Fruit fly (Drosophila melanogaster) whole organism, embryonic: ENCODE results near the gene RpL32.

Source experiments
- Adf1 ChIP-seq: fragments of 200-800 bp; sonication (Bioruptor generic); IDR thresholded peaks from 2 replicates; pipeline ENCODE4 v1.3.6; 2022; ENCODE audit warnings: missing biosample characterization, missing genetic modification characterization
- BEAF-32 ChIP-seq: fragments of 200-800 bp; sonication (Bioruptor generic); optimal IDR thresholded peaks from 3 replicates; lab custom pipeline; 2017; ENCODE audit warnings: missing biosample characterization, missing genetic modification characterization, mild to moderate bottlenecking, moderate library complexity, missing genetic modification reagents
- CG12299 ChIP-seq: fragments of 200-800 bp; sonication (Bioruptor generic); optimal IDR thresholded peaks from 2 replicates; lab custom pipeline; 2018; ENCODE audit warnings: missing biosample characterization, mild to moderate bottlenecking, missing genetic modification characterization
- CG13775 ChIP-seq: fragments of 200-800 bp; sonication (Bioruptor generic); optimal IDR thresholded peaks from 3 replicates; lab custom pipeline; 2017; ENCODE audit warnings: missing biosample characterization, mild to moderate bottlenecking, missing genetic modification characterization
- CG16815 ChIP-seq: fragments of 200-800 bp; sonication (Bioruptor generic); optimal IDR thresholded peaks from 3 replicates; lab custom pipeline; 2017; ENCODE audit warnings: missing biosample characterization, mild to moderate bottlenecking, missing genetic modification characterization
- CG17328 ChIP-seq: fragments of 200-800 bp; sonication (Bioruptor generic); IDR thresholded peaks from 2 replicates; pipeline ENCODE4 v1.3.6; 2022; ENCODE audit warnings: missing biosample characterization, missing genetic modification characterization
- CG17802 ChIP-seq: fragments of 200-800 bp; sonication (Bioruptor generic); optimal IDR thresholded peaks from 2 replicates; lab custom pipeline; 2018; ENCODE audit warnings: missing biosample characterization, mild to moderate bottlenecking, missing genetic modification characterization, moderate library complexity
- CG17829 ChIP-seq: fragments of 200-800 bp; optimal IDR thresholded peaks from 2 replicates; lab custom pipeline; 2019; ENCODE audit warnings: missing biosample characterization, mild to moderate bottlenecking, missing genetic modification characterization, moderate library complexity
- CG2678 ChIP-seq: fragments of 200-800 bp; sonication (Bioruptor generic); optimal IDR thresholded peaks from 3 replicates; lab custom pipeline; 2019; ENCODE audit warnings: missing biosample characterization, mild to moderate bottlenecking, missing genetic modification characterization, moderate library complexity
- CG30020 ChIP-seq: fragments of 200-800 bp; optimal IDR thresholded peaks from 2 replicates; lab custom pipeline; 2019; ENCODE audit warnings: missing biosample characterization, mild to moderate bottlenecking, missing genetic modification characterization, moderate library complexity
- CG30431 ChIP-seq: fragments of 200-800 bp; sonication (Bioruptor generic); optimal IDR thresholded peaks from 2 replicates; lab custom pipeline; 2017; ENCODE audit warnings: missing biosample characterization, missing genetic modification characterization
- CG34224 ChIP-seq: fragments of 200-800 bp; sonication (Bioruptor generic); IDR thresholded peaks from 3 replicates; pipeline ENCODE4 v1.3.6; 2022; ENCODE audit warnings: missing biosample characterization, missing genetic modification characterization; ENCODE audit not compliant: partially characterized antibody
- CG4730 ChIP-seq: fragments of 200-800 bp; sonication (Bioruptor generic); IDR thresholded peaks from 2 replicates; pipeline ENCODE4 v1.3.6; 2022; ENCODE audit warnings: missing biosample characterization, missing genetic modification characterization
- CG6254 ChIP-seq: fragments of 200-800 bp; sonication (Bioruptor generic); optimal IDR thresholded peaks from 3 replicates; lab custom pipeline; 2017; ENCODE audit warnings: mild to moderate bottlenecking, missing biosample characterization, missing genetic modification reagents, missing genetic modification characterization
- CG8359 ChIP-seq: fragments of 200-800 bp; sonication (Bioruptor generic); optimal IDR thresholded peaks from 2 replicates; lab custom pipeline; 2017; ENCODE audit warnings: missing biosample characterization, mild to moderate bottlenecking, missing genetic modification characterization, borderline replicate concordance
- CG8924 ChIP-seq: fragments of 200-800 bp; optimal IDR thresholded peaks from 3 replicates; lab custom pipeline; 2019; ENCODE audit warnings: missing biosample characterization, mild to moderate bottlenecking, missing genetic modification characterization, moderate library complexity
- CG9215 ChIP-seq: fragments of 200-800 bp; sonication (Bioruptor generic); IDR thresholded peaks from 2 replicates; pipeline ENCODE4 v1.3.6; 2022; ENCODE audit warnings: missing biosample characterization, missing genetic modification characterization
- CG9797 ChIP-seq: fragments of 200-800 bp; sonication (Bioruptor generic); optimal IDR thresholded peaks from 3 replicates; lab custom pipeline; 2018; ENCODE audit warnings: missing biosample characterization, mild to moderate bottlenecking, missing genetic modification characterization
- Dll ChIP-seq: fragments of 200-800 bp; sonication (Bioruptor generic); IDR thresholded peaks from 4 replicates; pipeline ENCODE4 v1.3.6; 2022; ENCODE audit warnings: missing biosample characterization, missing genetic modification characterization; ENCODE audit not compliant: partially characterized antibody
- H2.0 ChIP-seq: fragments of 200-800 bp; sonication (Bioruptor generic); IDR thresholded peaks from 2 replicates; pipeline ENCODE4 v1.3.6; 2022; ENCODE audit warnings: missing biosample characterization, missing genetic modification characterization
- HLH4C ChIP-seq: fragments of 200-800 bp; sonication (Bioruptor generic); IDR thresholded peaks from 3 replicates; pipeline ENCODE4 v1.3.6; 2022; ENCODE audit warnings: missing biosample characterization, missing genetic modification characterization; ENCODE audit not compliant: partially characterized antibody
- Hr51 ChIP-seq, 2 experiments: fragments of 200-800 bp; sonication (Bioruptor generic); optimal IDR thresholded peaks; 2 replicates in 1 of 2; 3 replicates in 1 of 2; lab custom pipeline; 2016 to 2018; ENCODE audit warnings: missing biosample characterization in 2 of 2, missing genetic modification characterization in 2 of 2, mild to moderate bottlenecking in 1 of 2, moderate library complexity in 1 of 2
- MBD-R2 ChIP-seq: fragments of 200-800 bp; sonication (Bioruptor generic); IDR thresholded peaks from 2 replicates; pipeline ENCODE4 v1.3.6; 2022; ENCODE audit warnings: missing biosample characterization, missing genetic modification characterization
- MESR4 ChIP-seq: fragments of 200-800 bp; sonication (Bioruptor generic); optimal IDR thresholded peaks from 2 replicates; lab custom pipeline; 2018; ENCODE audit warnings: missing biosample characterization, mild to moderate bottlenecking, missing genetic modification characterization, moderate library complexity
- Mad ChIP-seq: fragments of 200-800 bp; sonication (Bioruptor generic); optimal IDR thresholded peaks from 2 replicates; lab custom pipeline; 2016; ENCODE audit warnings: missing biosample characterization, missing genetic modification characterization
- Med ChIP-seq: fragments of 200-800 bp; sonication (Bioruptor generic); peaks from one replicate; lab custom pipeline; 2016; ENCODE audit warnings: missing biosample characterization, missing genetic modification characterization, mild to moderate bottlenecking, inconsistent platforms, moderate library complexity
- Myb ChIP-seq: fragments of 200-800 bp; sonication (Bioruptor generic); optimal IDR thresholded peaks from 2 replicates; lab custom pipeline; 2016; ENCODE audit warnings: missing biosample characterization, missing genetic modification characterization
- Neu2 ChIP-seq: fragments of 200-800 bp; sonication (Bioruptor generic); optimal IDR thresholded peaks from 3 replicates; lab custom pipeline; 2016; ENCODE audit warnings: missing biosample characterization, missing genetic modification characterization, borderline replicate concordance
- PHDP ChIP-seq: fragments of 200-800 bp; sonication (Bioruptor generic); optimal IDR thresholded peaks from 3 replicates; lab custom pipeline; 2018; ENCODE audit warnings: missing biosample characterization, mild to moderate bottlenecking, missing genetic modification characterization, moderate library complexity
- Rx ChIP-seq: fragments of 200-800 bp; sonication (Bioruptor generic); IDR thresholded peaks from 2 replicates; pipeline ENCODE4 v1.3.6; 2022; ENCODE audit warnings: missing biosample characterization, missing genetic modification characterization
- Trl ChIP-seq, 3 experiments: fragments of >200 bp in 2 of 3; fragments of 200-800 bp in 1 of 3; sonication (Bioruptor generic) in 1 of 3; optimal IDR thresholded peaks; 2 replicates in 1 of 3; 3 replicates in 2 of 3; lab custom pipeline; 2016 to 2017; ENCODE audit warnings: missing biosample characterization in 1 of 3, missing genetic modification characterization in 1 of 3
- Xbp1 ChIP-seq: fragments of 200-800 bp; sonication (Bioruptor generic); optimal IDR thresholded peaks from 3 replicates; lab custom pipeline; 2016; ENCODE audit warnings: missing biosample characterization, mild to moderate bottlenecking, missing genetic modification characterization
- ac ChIP-seq: fragments of 200-800 bp; sonication (Bioruptor generic); optimal IDR thresholded peaks from 3 replicates; lab custom pipeline; 2017; ENCODE audit warnings: missing biosample characterization, mild to moderate bottlenecking, missing genetic modification characterization
- ara ChIP-seq: fragments of 200-800 bp; sonication (Bioruptor generic); IDR thresholded peaks from 2 replicates; pipeline ENCODE4 v1.3.6; 2022; ENCODE audit warnings: missing biosample characterization, missing genetic modification characterization
- cad ChIP-seq: fragments of >200 bp; optimal IDR thresholded peaks from 2 replicates; lab custom pipeline; 2017; ENCODE audit warnings: missing biosample characterization, missing genetic modification characterization
- chinmo ChIP-seq: fragments of 200-800 bp; sonication (Bioruptor generic); IDR thresholded peaks from 4 replicates; pipeline ENCODE4 v1.3.6; 2022; ENCODE audit warnings: missing biosample characterization, missing genetic modification characterization; ENCODE audit not compliant: partially characterized antibody
- ci ChIP-seq: fragments of 200-800 bp; sonication (Bioruptor generic); IDR thresholded peaks from 3 replicates; pipeline ENCODE4 v1.3.6; 2022; ENCODE audit warnings: missing biosample characterization, missing genetic modification characterization
- gcm ChIP-seq: fragments of 200-800 bp; sonication (Bioruptor generic); optimal IDR thresholded peaks from 2 replicates; lab custom pipeline; 2019; ENCODE audit warnings: missing biosample characterization, mild to moderate bottlenecking, missing genetic modification characterization, moderate library complexity
- h ChIP-seq: fragments of >200 bp; optimal IDR thresholded peaks from 2 replicates; lab custom pipeline; 2017
- her ChIP-seq: fragments of 200-800 bp; sonication (Bioruptor generic); optimal IDR thresholded peaks from 2 replicates; lab custom pipeline; 2016; ENCODE audit warnings: missing biosample characterization, missing genetic modification characterization
- phol ChIP-seq: fragments of 200-800 bp; sonication (Bioruptor generic); optimal IDR thresholded peaks from 3 replicates; lab custom pipeline; 2018; ENCODE audit warnings: missing biosample characterization, mild to moderate bottlenecking, missing genetic modification characterization, moderate library complexity
- sd ChIP-seq: fragments of 200-800 bp; sonication (Bioruptor generic); optimal IDR thresholded peaks from 3 replicates; lab custom pipeline; 2018; ENCODE audit warnings: missing biosample characterization, mild to moderate bottlenecking, missing genetic modification characterization, moderate library complexity
- sens-2 ChIP-seq: fragments of 200-800 bp; sonication (Bioruptor generic); IDR thresholded peaks from 2 replicates; pipeline ENCODE4 v1.3.6; 2022; ENCODE audit warnings: missing biosample characterization, missing genetic modification characterization
- tna ChIP-seq: fragments of 200-800 bp; sonication (Bioruptor generic); IDR thresholded peaks from 2 replicates; pipeline ENCODE4 v1.3.6; 2022; ENCODE audit warnings: missing biosample characterization, missing genetic modification characterization; ENCODE audit not compliant: partially characterized antibody
- trh ChIP-seq: fragments of 200-800 bp; sonication (Bioruptor generic); optimal IDR thresholded peaks from 2 replicates; lab custom pipeline; 2016; ENCODE audit warnings: missing biosample characterization, missing genetic modification characterization
- zen ChIP-seq: fragments of 200-800 bp; sonication (Bioruptor generic); optimal IDR thresholded peaks from 3 replicates; lab custom pipeline; 2018; ENCODE audit warnings: missing biosample characterization, mild to moderate bottlenecking, missing genetic modification characterization, moderate library complexity

The RpL32 gene

DNA sequence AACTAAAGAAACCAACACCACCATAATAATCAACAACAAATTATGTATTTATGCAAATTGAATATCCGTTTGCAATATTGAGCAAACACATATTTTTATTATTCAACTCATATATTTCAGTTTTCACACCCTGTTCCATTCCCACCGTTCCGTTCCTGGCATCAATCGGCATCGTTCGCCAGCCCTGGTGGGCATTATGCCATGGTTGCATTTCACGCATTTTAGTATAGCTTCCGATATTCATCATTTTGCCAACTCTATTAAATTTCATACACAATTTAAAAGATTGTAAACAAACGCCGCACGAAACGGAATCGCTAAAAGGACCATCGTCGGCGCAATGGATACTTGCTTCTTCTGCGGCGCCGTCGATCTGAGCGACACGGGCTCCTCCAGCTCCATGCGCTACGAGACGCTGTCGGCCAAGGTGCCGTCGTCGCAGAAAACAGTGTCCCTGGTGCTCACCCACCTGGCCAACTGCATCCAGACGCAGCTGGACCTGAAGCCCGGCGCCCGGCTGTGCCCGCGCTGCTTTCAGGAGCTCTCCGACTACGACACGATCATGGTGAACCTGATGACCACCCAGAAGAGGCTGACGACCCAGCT lies 2.7 kb downstream of the RpL32 start, which contains the start of gene Sry-delta (continued):
- TF ChIP-seq trh (GFP tag; lab: Kevin White, UChicago), result peak; percentile 75
- TF ChIP-seq PHDP (tag; lab: Kevin White, UChicago), result peak; percentile 72
- peak; percentile 91 for TF ChIP-seq Xbp1 (GFP tag; lab: Kevin White, UChicago)
- TF ChIP-seq gcm (GFP tag; lab: Kevin White, UChicago), result peak; percentile 24
- TF ChIP-seq CG2678 (tag; lab: Kevin White, UChicago), result no peak
- no peak for TF ChIP-seq h (lab: Kevin White, UChicago)
- TF ChIP-seq H2.0, result peak; percentile 60
- peak; percentile 83 for TF ChIP-seq CG17802 (tag; lab: Kevin White, UChicago)
- TF ChIP-seq Hr51 (GFP tag; optimal IDR thresholded peaks at IDR 0.05; lab: Kevin White, UChicago), result peak in 1 of 2 experiments; percentile 88
- TF ChIP-seq sens-2 (GFP tag; lab: Robert Waterston, UW), result peak; percentile 61; the same call in 1 of the 2 replicates
- peak; percentile 79 for TF ChIP-seq Dll
- peak; percentile 73 for TF ChIP-seq CG17328

DNA sequence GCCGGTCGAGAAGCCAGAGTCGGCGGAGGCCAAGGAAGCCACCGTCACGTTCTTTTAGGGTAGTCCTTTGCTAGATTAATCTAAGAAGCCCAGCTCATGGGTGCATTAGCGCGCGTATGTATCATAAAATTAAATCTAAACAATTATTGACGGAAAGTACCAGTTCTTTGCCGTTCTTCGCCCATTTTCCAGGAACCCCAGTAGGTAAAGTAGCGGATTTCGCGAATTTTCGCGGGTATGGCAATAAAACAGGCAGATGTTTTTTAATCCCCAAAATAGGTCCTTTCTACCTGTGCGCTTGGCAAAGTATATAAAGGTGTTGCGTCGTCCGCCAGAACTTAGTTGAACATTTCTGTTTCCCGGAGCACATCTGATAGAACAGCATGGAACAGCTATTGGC lies 5.1 kb downstream of the RpL32 start:
- TF ChIP-seq CG6254 (GFP tag; lab: Kevin White, UChicago) (no peak), Adf1 (GFP tag; lab: Robert Waterston, UW) (no peak), chinmo (GFP tag; lab: Robert Waterston, UW) (no peak), zen (tag; lab: Kevin White, UChicago) (peak; percentile 73), CG34224 (GFP tag; lab: Robert Waterston, UW) (no peak), cad (GFP tag; lab: Kevin White, UChicago) (peak; percentile 85), ci (GFP tag; lab: Robert Waterston, UW) (no peak), Med (GFP tag; lab: Kevin White, UChicago) (peak; percentile 58), sd (tag; lab: Kevin White, UChicago) (no peak)

DNA sequence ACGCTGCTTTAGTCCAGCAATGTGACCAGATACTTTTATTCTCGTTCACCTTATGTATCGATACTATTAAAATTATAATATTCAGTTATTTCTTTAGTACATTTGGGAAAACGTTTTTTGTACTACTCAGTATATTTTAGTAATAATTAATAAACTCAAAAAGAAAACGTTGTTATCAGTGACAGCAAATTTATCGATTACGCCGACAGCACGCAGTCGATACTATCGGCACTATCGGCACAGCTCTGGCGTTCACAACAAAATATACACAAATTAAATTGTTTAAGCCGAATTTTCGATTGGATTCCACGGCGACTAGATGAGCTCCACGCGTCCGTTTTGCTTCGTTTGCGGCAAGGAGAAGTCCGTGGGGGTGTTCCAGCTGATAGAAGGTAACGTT lies 6.5 kb downstream of the RpL32 start, which contains the start of the genes janA, Sry-alpha and Sry-beta:
TSS of gene janA (minus strand) at position 40 of the 400 bp plus-strand sequence.
TSS of gene Sry-alpha (plus strand) at position 226 of the 400 bp plus-strand sequence.
TSS of gene Sry-beta (plus strand) at position 226 of the 400 bp plus-strand sequence.
- no peak for TF ChIP-seq sd (tag; lab: Kevin White, UChicago)
- peak; percentile 99 for TF ChIP-seq HLH4C (GFP tag; lab: Robert Waterston, UW)
- TF ChIP-seq Trl (optimal IDR thresholded peaks at IDR 0.05; lab: Kevin White, UChicago), result no peak
- no peak for TF ChIP-seq Trl (GFP tag; optimal IDR thresholded peaks at IDR 0.05; lab: Kevin White, UChicago)
- TF ChIP-seq Rx (GFP tag; lab: Robert Waterston, UW), result no peak
- peak; percentile 71 for TF ChIP-seq MESR4
- peak; percentile 99 for TF ChIP-seq BEAF-32 (GFP tag; lab: Kevin White, UChicago)
- peak; percentile 67 for TF ChIP-seq CG30020 (tag; lab: Kevin White, UChicago)
- peak; percentile 4; the same call in 1 of the 2 replicates for TF ChIP-seq CG9215 (GFP tag; lab: Robert Waterston, UW)
- peak; percentile 26 for TF ChIP-seq Mad (GFP tag; lab: Kevin White, UChicago)
- TF ChIP-seq CG13775, result peak; percentile 30
- no peak for TF ChIP-seq her (GFP tag; lab: Kevin White, UChicago)
- peak; percentile 80 for TF ChIP-seq CG9797 (GFP tag; lab: Kevin White, UChicago)
- peak; percentile 35 for TF ChIP-seq zen (tag; lab: Kevin White, UChicago)
- no peak for TF ChIP-seq CG16815 (GFP tag; lab: Kevin White, UChicago)
- TF ChIP-seq CG8359 (GFP tag; lab: Kevin White, UChicago), result no peak
- TF ChIP-seq ac (GFP tag; lab: Kevin White, UChicago), result no peak
- peak; percentile 29 for TF ChIP-seq Myb (GFP tag; lab: Kevin White, UChicago)
- no peak for TF ChIP-seq CG4730 (GFP tag; lab: Robert Waterston, UW)
- TF ChIP-seq CG12299 (tag; lab: Kevin White, UChicago), result no peak
- TF ChIP-seq CG17829 (tag; lab: Kevin White, UChicago), result peak; percentile 63
- peak; percentile 93 for TF ChIP-seq MBD-R2 (GFP tag; lab: Robert Waterston, UW)
- TF ChIP-seq Neu2 (GFP tag; lab: Kevin White, UChicago), result no peak
- TF ChIP-seq phol (tag; lab: Kevin White, UChicago), result peak; percentile 49
- peak; percentile 64 for TF ChIP-seq CG8924 (tag; lab: Kevin White, UChicago)
- no peak for TF ChIP-seq ara
- TF ChIP-seq CG30431, result no peak
- TF ChIP-seq tna, result peak; percentile 98
